Worm (Caenorhabditis elegans) whole organism, L4/young adult: ENCODE data around the gene nhr-63.

Experiments used
- W03F9.2 ChIP-seq: fragments of 150-350 bp; optimal IDR thresholded peaks from 2 replicates; lab custom pipeline; 2014; ENCODE audit warnings: missing biosample characterization, missing genetic modification characterization
- dao-5 ChIP-seq: sonication (generic microtip); optimal IDR thresholded peaks from 2 replicates; lab custom pipeline; 2016; ENCODE audit warnings: missing genotype, missing genetic modification characterization, moderate library complexity, missing compliant biosample characterization
- him-1 ChIP-seq: sonication (generic microtip); optimal IDR thresholded peaks from 2 replicates; lab custom pipeline; 2016; ENCODE audit warnings: missing genotype, missing genetic modification reagents, missing genetic modification characterization, missing compliant biosample characterization

Gene nhr-63

DNA sequence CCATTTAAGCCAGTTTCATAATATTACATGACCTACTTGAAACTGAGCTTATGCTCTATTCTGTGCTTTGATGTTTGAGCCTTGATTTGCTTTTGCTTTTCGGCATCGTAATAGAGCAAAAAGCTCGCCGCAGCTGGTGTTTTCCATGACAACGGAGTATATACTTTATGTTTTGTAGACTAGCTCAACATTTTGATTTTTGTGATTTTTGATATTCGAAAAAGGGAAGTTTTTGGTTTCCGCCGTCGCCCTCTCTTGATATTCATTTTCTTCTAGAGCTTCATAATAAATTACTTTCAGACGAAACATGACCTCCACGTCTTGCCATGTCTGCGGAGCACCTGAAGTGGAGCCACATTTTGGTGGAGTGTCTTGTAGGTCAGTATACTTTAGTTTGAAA lies at the start of gene nhr-63:
Gene nhr-63 (plus strand): TSS at position 301 of the 400 bp plus-strand sequence.
- no peak for TF ChIP-seq W03F9.2 (tag; lab: Kevin White, UChicago)
- TF ChIP-seq him-1 (tag; lab: Kevin White, UChicago) = no peak

DNA sequence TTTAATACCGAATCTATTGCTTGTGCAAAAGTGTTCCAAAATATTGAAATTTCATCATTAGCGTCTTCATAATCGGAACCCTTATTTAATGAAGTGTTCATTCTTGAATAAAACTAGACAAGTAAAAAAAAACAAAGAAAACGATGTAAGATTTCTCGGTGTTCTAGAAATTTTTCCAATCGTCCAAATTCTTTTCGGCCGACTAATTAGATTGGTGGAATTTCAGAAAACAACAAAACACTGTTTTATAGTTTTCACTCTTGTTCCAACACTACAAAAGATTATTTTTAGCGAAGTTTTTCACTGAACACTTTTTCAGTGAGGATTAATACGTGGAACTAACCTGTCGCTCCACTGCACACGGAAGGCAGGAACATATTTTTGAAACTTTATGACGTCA lies 49.6 kb upstream of the nhr-63 start, which contains the start of gene srw-56:
Gene srw-56 (minus strand): TSS at position 101 of the 400 bp plus-strand sequence.
- no peak for TF ChIP-seq W03F9.2 (tag; lab: Kevin White, UChicago)
- no peak for TF ChIP-seq him-1 (tag; lab: Kevin White, UChicago)
- no peak for TF ChIP-seq dao-5 (tag; lab: Kevin White, UChicago)

ce11 chrV:15954932-15955331 lies 47.5 kb upstream of the nhr-63 start, which contains the start of gene srw-57:
srw-57 (minus strand) TSS chrV:15955032.
- TF ChIP-seq dao-5 (tag; lab: Kevin White, UChicago) = no peak
- no peak for TF ChIP-seq him-1 (tag; lab: Kevin White, UChicago)

DNA sequence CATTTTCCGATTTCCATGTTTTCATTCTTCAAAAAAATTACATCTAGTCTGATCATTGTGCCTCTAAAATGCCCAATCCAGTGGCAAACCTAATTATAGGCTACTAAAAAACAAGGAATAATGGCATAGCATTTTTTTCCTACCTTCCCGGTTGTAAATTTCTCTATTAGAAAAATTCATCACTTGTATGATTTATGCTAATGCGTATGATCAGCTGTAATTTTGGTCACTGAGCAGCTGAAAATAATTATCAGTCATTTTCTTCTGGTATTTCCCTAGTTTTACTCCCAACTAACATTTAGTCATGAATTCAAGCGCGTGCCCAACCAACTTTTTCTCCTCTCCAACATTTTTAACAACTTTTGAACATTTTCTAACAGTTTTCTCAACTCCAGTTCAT lies 46.9 kb upstream of the nhr-63 start, which contains the start of gene srh-186:
Gene srh-186 (plus strand): TSS at position 301 of the 400 bp plus-strand sequence.
- TF ChIP-seq him-1 (tag; lab: Kevin White, UChicago) = no peak
- TF ChIP-seq dao-5 (tag; lab: Kevin White, UChicago) = no peak
- no peak for TF ChIP-seq W03F9.2 (tag; lab: Kevin White, UChicago)

ce11 chrV:15957098-15957497 lies 45.3 kb upstream of the nhr-63 start, which contains the start of gene F36G9.3:
F36G9.3 (plus strand) TSS chrV:15957398.
- TF ChIP-seq W03F9.2 (tag; lab: Kevin White, UChicago) (no peak), dao-5 (tag; lab: Kevin White, UChicago) (no peak), him-1 (tag; lab: Kevin White, UChicago) (no peak)

- TF ChIP-seq W03F9.2 (tag; lab: Kevin White, UChicago) = no peak
- TF ChIP-seq dao-5 (tag; lab: Kevin White, UChicago) = no peak
- TF ChIP-seq him-1 (tag; lab: Kevin White, UChicago) = no peak
These were observed 42.9 kb upstream of the nhr-63 start for ce11 chrV:15959456-15959855.

DNA sequence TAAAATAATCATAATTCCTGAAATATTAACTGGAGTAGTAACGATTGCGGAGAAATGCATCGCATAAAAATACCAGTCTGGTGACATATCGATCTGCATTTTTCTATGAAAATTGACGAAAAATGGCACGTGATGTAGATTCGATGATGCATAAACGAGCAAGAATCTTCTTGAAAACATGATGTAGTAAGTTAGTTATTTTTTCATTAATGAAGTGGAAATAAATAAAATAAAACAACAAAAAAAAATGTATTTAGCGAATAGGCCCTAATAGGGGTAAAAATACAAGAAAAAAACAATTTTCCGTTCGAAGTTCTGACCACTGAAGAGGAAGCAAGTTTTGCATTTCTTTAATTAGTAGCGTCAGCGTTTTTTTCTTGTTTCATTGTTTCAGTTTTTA lies 37.3 kb upstream of the nhr-63 start, which contains the start of gene sri-2:
Gene sri-2 (minus strand): TSS at position 101 of the 400 bp plus-strand sequence.
- TF ChIP-seq him-1 (tag; lab: Kevin White, UChicago) (no peak), dao-5 (tag; lab: Kevin White, UChicago) (no peak), W03F9.2 (tag; lab: Kevin White, UChicago) (no peak)

DNA sequence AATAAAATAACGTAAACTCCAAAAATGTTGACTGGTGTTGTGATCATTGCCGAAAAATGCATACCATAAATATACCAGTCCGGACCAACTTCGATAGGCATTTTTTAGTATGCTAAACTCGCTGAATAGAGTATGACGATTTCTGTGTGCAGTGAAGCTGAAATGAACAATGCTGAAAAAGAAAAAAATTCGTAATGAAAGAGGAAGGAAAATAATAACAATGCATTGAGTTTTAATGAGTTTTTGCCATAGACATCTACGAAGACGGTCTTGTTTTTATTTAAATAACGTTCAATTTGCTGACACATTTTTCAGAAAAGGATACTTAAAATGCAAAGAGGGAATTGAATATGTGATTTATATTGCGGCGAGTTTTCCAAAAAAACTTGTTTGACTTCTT lies 34.8 kb upstream of the nhr-63 start, which contains the start of gene sri-1:
Gene sri-1 (minus strand): TSS at position 101 of the 400 bp plus-strand sequence.
- TF ChIP-seq him-1 (tag; lab: Kevin White, UChicago) (no peak), dao-5 (tag; lab: Kevin White, UChicago) (no peak), W03F9.2 (tag; lab: Kevin White, UChicago) (no peak)

ce11 chrV:15969653-15970052 lies 32.7 kb upstream of the nhr-63 start, which contains the start of gene F36G9.7:
F36G9.7 (minus strand) TSS chrV:15969753.
- no peak for TF ChIP-seq W03F9.2 (tag; lab: Kevin White, UChicago)
- TF ChIP-seq dao-5 (tag; lab: Kevin White, UChicago) = no peak
- no peak for TF ChIP-seq him-1 (tag; lab: Kevin White, UChicago)

DNA sequence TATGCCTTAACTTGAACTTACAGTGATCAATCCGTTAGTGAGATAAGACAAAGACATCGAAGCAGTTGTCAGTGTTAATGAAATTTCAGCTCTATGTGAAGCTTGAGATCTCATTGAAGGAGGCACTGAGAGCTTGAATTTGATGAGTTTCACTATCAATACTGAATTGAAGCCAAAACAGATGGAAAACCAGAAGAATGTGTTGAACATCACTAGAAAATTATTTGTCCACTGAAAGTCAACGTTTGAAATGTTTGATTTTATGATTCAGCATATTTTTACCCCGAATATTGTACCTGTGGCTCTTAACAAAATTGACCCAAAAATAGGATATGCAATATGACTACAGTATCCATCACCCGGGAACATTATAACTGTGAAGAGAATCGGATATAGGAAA lies 31.6 kb upstream of the nhr-63 start:
- no peak for TF ChIP-seq W03F9.2 (tag; lab: Kevin White, UChicago)
- no peak for TF ChIP-seq dao-5 (tag; lab: Kevin White, UChicago)
- TF ChIP-seq him-1 (tag; lab: Kevin White, UChicago) = no peak

DNA sequence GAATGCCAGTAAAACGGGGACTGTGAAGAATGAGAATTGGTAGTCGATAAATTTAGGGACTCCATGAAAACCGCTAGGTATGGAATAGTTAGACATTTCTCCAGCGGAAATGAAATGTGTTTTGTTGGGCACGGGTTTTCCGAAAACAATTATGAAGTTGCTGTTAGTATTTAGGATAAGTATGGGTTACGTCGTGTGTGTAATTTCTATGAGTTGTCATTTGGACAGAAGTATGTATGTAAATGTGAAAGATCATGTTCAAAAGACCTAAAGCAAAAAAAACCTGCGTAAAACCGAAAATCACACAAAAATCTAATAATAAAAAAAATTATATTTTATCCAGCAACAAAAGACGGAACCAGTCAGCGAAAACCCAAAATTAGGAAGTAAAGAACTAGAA lies 29.9 kb upstream of the nhr-63 start, which contains the start of gene sru-23:
Gene sru-23 (minus strand): TSS at position 101 of the 400 bp plus-strand sequence.
- no peak for TF ChIP-seq W03F9.2 (tag; lab: Kevin White, UChicago)

DNA sequence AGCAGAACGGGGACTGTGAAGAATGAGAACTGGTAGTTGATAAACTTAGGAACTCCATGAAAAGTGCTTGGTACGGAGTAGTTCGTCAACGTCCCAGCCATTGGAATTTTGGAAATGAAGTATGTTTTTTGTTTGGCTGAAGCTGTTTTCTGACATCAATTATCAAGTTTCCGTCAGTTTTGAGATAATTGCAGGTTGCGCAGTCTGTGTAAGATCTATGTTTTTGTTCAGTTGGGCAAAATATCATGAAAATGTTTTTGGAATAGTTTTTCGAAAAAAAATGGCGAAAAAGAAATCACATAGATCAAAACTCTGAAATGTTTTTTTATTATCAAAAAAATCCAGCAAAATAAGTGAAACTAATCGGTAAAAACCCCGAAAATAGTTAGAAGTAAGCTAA lies 27.6 kb upstream of the nhr-63 start, which contains the start of gene sru-22:
Gene sru-22 (minus strand): TSS at position 101 of the 400 bp plus-strand sequence.
- TF ChIP-seq dao-5 (tag; lab: Kevin White, UChicago) = no peak
- no peak for TF ChIP-seq W03F9.2 (tag; lab: Kevin White, UChicago)
- TF ChIP-seq him-1 (tag; lab: Kevin White, UChicago) = no peak

- no peak for TF ChIP-seq dao-5 (tag; lab: Kevin White, UChicago)
- TF ChIP-seq him-1 (tag; lab: Kevin White, UChicago) = no peak
- TF ChIP-seq W03F9.2 (tag; lab: Kevin White, UChicago) = no peak
These were observed 26.5 kb upstream of the nhr-63 start, which contains the start of gene clec-232 for ce11 chrV:15975845-15976244. clec-232 (plus strand) TSS chrV:15976145.

- TF ChIP-seq W03F9.2 (tag; lab: Kevin White, UChicago) (no peak), dao-5 (tag; lab: Kevin White, UChicago) (no peak), him-1 (tag; lab: Kevin White, UChicago) (no peak)
These were observed 24.1 kb upstream of the nhr-63 start, which contains the start of gene oac-20 for ce11 chrV:15978232-15978764. oac-20 (plus strand) TSS chrV:15978714.
